Fruit fly (Drosophila melanogaster): ENCODE data around the gene CG11403.

Gene CG11403

dm6 chrX:1248735-1249134 is 9.1 kb upstream of the CG11403 start (continued):
- TF ChIP-seq ewg (GFP tag; optimal IDR thresholded peaks at IDR 0.05) (no peak), Oaz (GFP tag; IDR thresholded peaks at IDR 0.05) (no peak), Dfd (GFP tag; optimal IDR thresholded peaks at IDR 0.05) (no peak), exex (tag; optimal IDR thresholded peaks at IDR 0.05) (no peak), CG16813 (GFP tag; IDR thresholded peaks at IDR 0.05; ENCODE audit: partially characterized antibody) (no peak), CG5245 (GFP tag; optimal IDR thresholded peaks at IDR 0.05) (no peak), Hr78 (GFP tag; optimal IDR thresholded peaks at IDR 0.05) (no peak), CG4404 (GFP tag; IDR thresholded peaks at IDR 0.05) (no peak), jigr1 (GFP tag; IDR thresholded peaks at IDR 0.05) (no peak), CG14710 (tag; optimal IDR thresholded peaks at IDR 0.05) (no peak), CG12299 (tag; optimal IDR thresholded peaks at IDR 0.05) (no peak), CG14441 (GFP tag; IDR thresholded peaks at IDR 0.05) (no peak), CG3407 (GFP tag; optimal IDR thresholded peaks at IDR 0.05) (no peak), CG9876 (GFP tag; optimal IDR thresholded peaks at IDR 0.05) (no peak), CG10147 (GFP tag; optimal IDR thresholded peaks at IDR 0.05) (no peak), Ets65A (GFP tag) (no peak), tin (GFP tag; optimal IDR thresholded peaks at IDR 0.05) (no peak), CG5180 (GFP tag; optimal IDR thresholded peaks at IDR 0.05) (no peak), CG2202 (tag; optimal IDR thresholded peaks at IDR 0.05) (no peak), CG13894 (tag; optimal IDR thresholded peaks at IDR 0.05) (no peak), lmd (GFP tag; IDR thresholded peaks at IDR 0.05) (no peak), E2f1 (GFP tag; IDR thresholded peaks at IDR 0.05) (no peak), crp (GFP tag; optimal IDR thresholded peaks at IDR 0.05) (no peak), Vsx1 (GFP tag; optimal IDR thresholded peaks at IDR 0.05) (no peak), CG11398 (GFP tag; optimal IDR thresholded peaks at IDR 0.05) (no peak), CG8290 (GFP tag; optimal IDR thresholded peaks at IDR 0.05) (no peak), CG8290 (tag; optimal IDR thresholded peaks at IDR 0.05) (no peak), CG9932 (GFP tag; IDR thresholded peaks at IDR 0.05) (no peak), CG13287 (GFP tag; IDR thresholded peaks at IDR 0.05; ENCODE audit: partially characterized antibody) (no peak), CG7556 (GFP tag; optimal IDR thresholded peaks at IDR 0.05) (no peak), Spps (tag; optimal IDR thresholded peaks at IDR 0.05) (no peak), CG12659 (GFP tag; optimal IDR thresholded peaks at IDR 0.05) (no peak), gce (GFP tag; IDR thresholded peaks at IDR 0.05) (no peak), CG4360 (GFP tag; IDR thresholded peaks at IDR 0.05) (no peak), Bgb (GFP tag; IDR thresholded peaks at IDR 0.05; ENCODE audit: partially characterized antibody) (no peak), Opbp (GFP tag; IDR thresholded peaks at IDR 0.05; ENCODE audit: partially characterized antibody) (no peak), CG3163 (GFP tag; optimal IDR thresholded peaks at IDR 0.05) (no peak), lilli (GFP tag; optimal IDR thresholded peaks at IDR 0.05) (peak; percentile 0), CG8359 (GFP tag; optimal IDR thresholded peaks at IDR 0.05; ENCODE audit: borderline replicate concordance) (no peak), CG6683 (GFP tag; optimal IDR thresholded peaks at IDR 0.05) (no peak), CG11560 (tag; IDR thresholded peaks at IDR 0.05) (no peak), dpn (GFP tag; optimal IDR thresholded peaks at IDR 0.05) (no peak), cg (GFP tag; optimal IDR thresholded peaks at IDR 0.05) (no peak), CG10274 (GFP tag; optimal IDR thresholded peaks at IDR 0.05) (peak; percentile 93), CG17186 (GFP tag; optimal IDR thresholded peaks at IDR 0.05) (no peak), knrl (GFP tag; IDR thresholded peaks at IDR 0.05; ENCODE audit: partially characterized antibody) (no peak), Sox102F (GFP tag; optimal IDR thresholded peaks at IDR 0.05) (peak; percentile 9), nom (GFP tag; optimal IDR thresholded peaks at IDR 0.05) (peak; percentile 66), ase (GFP tag; IDR thresholded peaks at IDR 0.05) (no peak), CG14050 (GFP tag; IDR thresholded peaks at IDR 0.05) (no peak), croc (GFP tag; conservative IDR thresholded peaks at IDR 0.05) (no peak)
